Worm (Caenorhabditis elegans) whole organism, L4 larva: ENCODE results near the gene C35D10.1.

ENCODE experiments used
- F49E8.2 ChIP-seq: sonication (generic microtip); optimal IDR thresholded peaks from 2 replicates; lab custom pipeline; 2016; ENCODE audit warnings: missing compliant biosample characterization, mild to moderate bottlenecking, missing genetic modification characterization, borderline replicate concordance
- R02D3.7 ChIP-seq: fragments of 150-350 bp; sonication (generic microtip); optimal IDR thresholded peaks from 3 replicates; lab custom pipeline; 2014; ENCODE audit warnings: missing biosample characterization, missing genetic modification characterization
- T20F7.1 ChIP-seq: fragments of 200-800 bp; sonication (Bioruptor generic); optimal IDR thresholded peaks from 2 replicates; lab custom pipeline; 2018; ENCODE audit warnings: mild to moderate bottlenecking, missing genetic modification characterization, missing compliant biosample characterization
- T26A8.4 ChIP-seq: fragments of 200-800 bp; sonication (Bioruptor generic); IDR thresholded peaks from 2 replicates; pipeline ENCODE4 v1.3.6; 2022; ENCODE audit warnings: missing genetic modification characterization, missing compliant biosample characterization
- Y48G9A.11 ChIP-seq: fragments of 200-800 bp; sonication (Bioruptor generic); IDR thresholded peaks from 2 replicates; pipeline ENCODE4 v1.3.6; 2022; ENCODE audit warnings: missing genetic modification reagents, missing genetic modification characterization, missing compliant biosample characterization
- Y75B8A.6 ChIP-seq: fragments of 200-800 bp; sonication (Bioruptor generic); IDR thresholded peaks from 2 replicates; pipeline ENCODE4 v1.3.6; 2022; ENCODE audit warnings: missing genetic modification reagents, missing genetic modification characterization, missing compliant biosample characterization
- ZK337.2 ChIP-seq: fragments of 200-800 bp; sonication (Bioruptor generic); IDR thresholded peaks from 2 replicates; pipeline ENCODE4 v1.3.6; 2022; ENCODE audit warnings: missing genetic modification reagents, missing genetic modification characterization, missing compliant biosample characterization
- ZK546.5 ChIP-seq, 2 experiments: sonication (generic microtip); optimal IDR thresholded peaks; 2 replicates each; lab custom pipeline; 2017; ENCODE audit warnings: missing biosample characterization in 2 of 2, missing genetic modification characterization in 2 of 2
- aha-1 ChIP-seq: fragments of 150-350 bp; peaks from one replicate; lab custom pipeline; 2014; ENCODE audit warnings: missing biosample characterization, missing genetic modification characterization
- aly-2 ChIP-seq: sonication (generic microtip); optimal IDR thresholded peaks from 2 replicates; lab custom pipeline; 2018; ENCODE audit warnings: missing biosample characterization, missing genetic modification characterization
- ama-1 ChIP-seq: fragments of 150-350 bp; optimal IDR thresholded peaks from 2 replicates; lab custom pipeline; 2014; ENCODE audit warnings: inconsistent platforms, mixed read lengths
- arid-1 ChIP-seq: fragments of 200-800 bp; sonication (Bioruptor generic); conservative IDR thresholded peaks from 2 replicates; pipeline ENCODE4 v1.3.6; 2022; ENCODE audit warnings: missing genetic modification reagents, missing genetic modification characterization, missing compliant biosample characterization
- attf-4 ChIP-seq: sonication (generic microtip); optimal IDR thresholded peaks from 3 replicates; lab custom pipeline; 2017; ENCODE audit warnings: missing biosample characterization, missing genetic modification characterization
- ceh-20 ChIP-seq: fragments of 200-800 bp; sonication (Bioruptor generic); IDR thresholded peaks from 2 replicates; pipeline ENCODE4 v1.3.6; 2022; ENCODE audit warnings: missing genetic modification reagents, missing genetic modification characterization, missing compliant biosample characterization
- cey-2 ChIP-seq: sonication (generic microtip); optimal IDR thresholded peaks from 3 replicates; lab custom pipeline; 2017; ENCODE audit warnings: missing genetic modification characterization, mild to moderate bottlenecking, missing compliant biosample characterization, antibody characterized with exemption, borderline replicate concordance; ENCODE audit not compliant: insufficient read depth
- daf-16 ChIP-seq, 3 experiments: sonication (generic microtip); optimal IDR thresholded peaks; 2 replicates each; lab custom pipeline; 2016 to 2017; ENCODE audit warnings: missing genetic modification characterization in 3 of 3, missing genetic modification reagents in 3 of 3, mild to moderate bottlenecking in 2 of 3, missing compliant biosample characterization in 2 of 3, missing biosample characterization in 1 of 3, moderate library complexity in 1 of 3
- dmd-6 ChIP-seq: fragments of 200-800 bp; sonication (Bioruptor generic); IDR thresholded peaks from 2 replicates; pipeline ENCODE4 v1.3.6; 2022; ENCODE audit warnings: missing genetic modification reagents, missing genetic modification characterization, missing compliant biosample characterization
- dmd-9 ChIP-seq: fragments of 200-800 bp; sonication (Bioruptor generic); IDR thresholded peaks from 2 replicates; pipeline ENCODE4 v1.3.6; 2022; ENCODE audit warnings: missing genetic modification reagents, missing genetic modification characterization, missing compliant biosample characterization
- dpl-1 ChIP-seq: fragments of 150-350 bp; optimal IDR thresholded peaks from 2 replicates; lab custom pipeline; 2014; ENCODE audit warnings: missing biosample characterization, missing genetic modification reagents, missing genetic modification characterization
- dve-1 ChIP-seq: sonication (generic microtip); optimal IDR thresholded peaks from 2 replicates; lab custom pipeline; 2017; ENCODE audit warnings: antibody characterized with exemption, mild to moderate bottlenecking, missing genetic modification characterization, missing compliant biosample characterization; ENCODE audit not compliant: insufficient read depth
- egl-27 ChIP-seq: sonication (generic microtip); optimal IDR thresholded peaks from 3 replicates; lab custom pipeline; 2017; ENCODE audit warnings: missing biosample characterization, missing genetic modification reagents, missing genetic modification characterization
- hif-1 ChIP-seq, 2 experiments: sonication (generic microtip); optimal IDR thresholded peaks; 2 replicates each; lab custom pipeline; 2016 to 2017; ENCODE audit warnings: missing compliant biosample characterization in 2 of 2, missing genetic modification characterization in 2 of 2, missing genetic modification reagents in 2 of 2, missing genotype in 2 of 2, mild to moderate bottlenecking in 1 of 2
- hlh-11 ChIP-seq: fragments of 200-800 bp; sonication (Bioruptor generic); optimal IDR thresholded peaks from 2 replicates; lab custom pipeline; 2018; ENCODE audit warnings: mild to moderate bottlenecking, missing genetic modification characterization, missing compliant biosample characterization
- lin-29 ChIP-seq: fragments of 200-800 bp; sonication (Bioruptor generic); IDR thresholded peaks from 2 replicates; pipeline ENCODE4 v1.3.6; 2022; ENCODE audit warnings: missing genetic modification reagents, missing genetic modification characterization, missing compliant biosample characterization
- lsy-2 ChIP-seq, 2 experiments: fragments of 150-350 bp in 1 of 2; sonication (generic microtip) in 1 of 2; optimal IDR thresholded peaks; 2 replicates each; lab custom pipeline; 2014 to 2017; ENCODE audit warnings: missing biosample characterization in 2 of 2, missing genetic modification characterization in 2 of 2
- madf-5 ChIP-seq, 2 experiments: fragments of 200-800 bp; sonication (Bioruptor generic); IDR thresholded peaks; 2 replicates each; pipeline ENCODE4 v1.3.6; 2022; ENCODE audit warnings: missing compliant biosample characterization in 2 of 2, missing genetic modification characterization in 2 of 2
- mep-1 ChIP-seq: fragments of 150-350 bp; sonication (generic microtip); optimal IDR thresholded peaks from 3 replicates; lab custom pipeline; 2014; ENCODE audit warnings: missing biosample characterization, missing genetic modification characterization
- mes-2 ChIP-seq: sonication (generic microtip); optimal IDR thresholded peaks from 2 replicates; lab custom pipeline; 2016; ENCODE audit warnings: missing genotype, mild to moderate bottlenecking, missing genetic modification characterization, missing compliant biosample characterization; ENCODE audit not compliant: poor library complexity, severe bottlenecking
- nhr-28 ChIP-seq: fragments of 150-350 bp; optimal IDR thresholded peaks from 2 replicates; lab custom pipeline; 2014; ENCODE audit warnings: missing biosample characterization, missing genetic modification characterization
- nhr-77 ChIP-seq: fragments of 150-350 bp; optimal IDR thresholded peaks from 2 replicates; lab custom pipeline; 2014; ENCODE audit warnings: missing biosample characterization, missing genetic modification characterization
- rbr-2 ChIP-seq: sonication (generic microtip); optimal IDR thresholded peaks from 2 replicates; lab custom pipeline; 2016; ENCODE audit warnings: missing genotype, missing genetic modification characterization, missing compliant biosample characterization
- saeg-2 ChIP-seq: fragments of 200-800 bp; sonication (Bioruptor generic); IDR thresholded peaks from 2 replicates; pipeline ENCODE4 v1.3.6; 2022; ENCODE audit warnings: missing genetic modification reagents, missing genetic modification characterization, missing compliant biosample characterization
- snpc-4 ChIP-seq: fragments of 150-350 bp; optimal IDR thresholded peaks from 2 replicates; lab custom pipeline; 2014; ENCODE audit warnings: missing biosample characterization, missing genetic modification characterization
- spr-1 ChIP-seq: sonication (generic microtip); optimal IDR thresholded peaks from 2 replicates; lab custom pipeline; 2016; ENCODE audit warnings: mild to moderate bottlenecking, missing genetic modification characterization, missing compliant biosample characterization
- unc-130 ChIP-seq: sonication (generic microtip); optimal IDR thresholded peaks from 2 replicates; lab custom pipeline; 2016; ENCODE audit warnings: missing genetic modification reagents, missing genetic modification characterization, missing compliant biosample characterization
- unc-62 ChIP-seq, 3 experiments: fragments of 150-350 bp in 1 of 3; sonication (generic microtip); optimal IDR thresholded peaks in 2 of 3; peaks in 1 of 3; 1 replicate in 1 of 3; 2 replicates in 2 of 3; lab custom pipeline; 2014 to 2017; ENCODE audit warnings: missing biosample characterization in 3 of 3, missing genetic modification characterization in 3 of 3, missing genetic modification reagents in 3 of 3, missing genotype in 1 of 3

C35D10.1 gene

DNA sequence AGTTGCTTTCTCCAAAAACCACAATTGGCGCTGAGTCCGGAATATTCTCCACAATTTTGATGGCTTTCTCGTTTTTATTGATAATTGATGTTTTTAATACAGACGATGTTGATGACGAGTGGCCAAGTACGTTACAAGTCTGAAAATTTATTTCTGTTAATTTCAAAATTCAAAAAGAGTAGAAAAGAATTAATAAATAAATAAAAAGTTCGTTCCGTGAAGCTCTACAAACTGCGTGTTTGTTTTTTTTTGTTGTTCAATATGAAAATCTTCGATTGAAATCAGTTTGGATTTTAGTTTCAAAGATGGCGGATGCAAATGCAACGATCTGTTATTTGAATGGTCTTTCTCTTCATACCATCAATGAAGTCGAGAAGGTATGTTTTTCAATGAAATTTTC, 31.4 kb downstream of the C35D10.1 start, which contains the start of gene F26F4.2:
F26F4.2 (plus strand) TSS at position 301 of the 400 bp plus-strand sequence.
- TF ChIP-seq lin-29 (GFP tag; lab: Robert Waterston, UW) (no peak), T20F7.1 (GFP tag; lab: Kevin White, UChicago) (no peak), T26A8.4 (GFP tag; lab: Robert Waterston, UW) (no peak), arid-1 (GFP tag; lab: Robert Waterston, UW) (no peak), ama-1 (lab: Kevin White, UChicago) (no peak), Y75B8A.6 (no peak)

DNA sequence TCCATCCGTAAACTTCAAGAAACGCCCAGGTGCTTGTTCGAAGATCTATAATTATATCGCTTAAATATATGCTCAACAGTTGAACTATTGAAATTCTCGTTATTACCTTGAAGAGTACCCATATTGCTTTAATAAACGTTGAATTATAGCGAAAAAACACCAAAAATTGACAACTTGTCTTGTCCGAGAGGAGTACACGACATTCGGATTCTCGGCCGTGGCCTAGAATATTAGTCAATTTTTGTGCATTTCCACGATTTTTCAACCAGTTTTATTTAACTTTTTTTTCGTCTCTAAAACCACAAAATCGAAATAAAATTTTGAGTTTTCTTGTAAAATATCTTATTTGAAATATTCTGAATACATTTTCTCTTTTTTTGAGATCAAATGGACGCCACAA, 32.8 kb downstream of the C35D10.1 start, which contains the start of the genes F26F4.9 and cee-1:
F26F4.9 (minus strand) TSS at position 205 of the 400 bp plus-strand sequence.
cee-1 (plus strand) TSS at position 383 of the 400 bp plus-strand sequence.
- TF ChIP-seq lin-29 (GFP tag; lab: Robert Waterston, UW) (no peak), ZK337.2 (GFP tag; lab: Robert Waterston, UW) (peak; percentile 73), snpc-4 (no peak), nhr-77 (tag; lab: Kevin White, UChicago) (no peak), daf-16 (GFP tag; optimal IDR thresholded peaks at IDR 0.05; lab: Kevin White, UChicago) (no peak), daf-16 (tag; optimal IDR thresholded peaks at IDR 0.05; lab: Kevin White, UChicago) (peak; percentile 33), aha-1 (tag; lab: Kevin White, UChicago) (peak; percentile 86), dmd-9 (GFP tag; lab: Robert Waterston, UW) (0 out of 2 replicates have a peak, but pooled peaks have one; percentile 37), mep-1 (peak; percentile 38), saeg-2 (GFP tag; lab: Robert Waterston, UW) (no peak), ZK546.5 (tag; optimal IDR thresholded peaks at IDR 0.05; lab: Kevin White, UChicago) (no peak), Y48G9A.11 (GFP tag; lab: Robert Waterston, UW) (0 out of 2 replicates have a peak, but pooled peaks have one; percentile 15), unc-130 (GFP tag; lab: Kevin White, UChicago) (peak; percentile 86), hlh-11 (tag; lab: Kevin White, UChicago) (peak; percentile 3), cey-2 (tag; lab: Kevin White, UChicago) (no peak), attf-4 (tag; lab: Kevin White, UChicago) (no peak), dmd-6 (GFP tag; lab: Robert Waterston, UW) (peak; percentile 19; the same call in 1 of the 2 replicates), hif-1 (tag; optimal IDR thresholded peaks at IDR 0.05; lab: Kevin White, UChicago) (peak in 1 of 2 experiments; percentile 70), dpl-1 (GFP tag; lab: Kevin White, UChicago) (peak; percentile 78), egl-27 (tag; lab: Kevin White, UChicago) (no peak), dve-1 (tag; lab: Kevin White, UChicago) (peak; percentile 44), R02D3.7 (tag; lab: Kevin White, UChicago) (no peak), aly-2 (tag; lab: Kevin White, UChicago) (no peak), lsy-2 (tag; optimal IDR thresholded peaks at IDR 0.05; lab: Kevin White, UChicago) (peak in 1 of 2 experiments; percentile 74), nhr-28 (tag; lab: Kevin White, UChicago) (peak; percentile 8), F49E8.2 (peak; percentile 4), rbr-2 (peak; percentile 32), spr-1 (tag; lab: Kevin White, UChicago) (no peak), mes-2 (peak; percentile 97)

DNA sequence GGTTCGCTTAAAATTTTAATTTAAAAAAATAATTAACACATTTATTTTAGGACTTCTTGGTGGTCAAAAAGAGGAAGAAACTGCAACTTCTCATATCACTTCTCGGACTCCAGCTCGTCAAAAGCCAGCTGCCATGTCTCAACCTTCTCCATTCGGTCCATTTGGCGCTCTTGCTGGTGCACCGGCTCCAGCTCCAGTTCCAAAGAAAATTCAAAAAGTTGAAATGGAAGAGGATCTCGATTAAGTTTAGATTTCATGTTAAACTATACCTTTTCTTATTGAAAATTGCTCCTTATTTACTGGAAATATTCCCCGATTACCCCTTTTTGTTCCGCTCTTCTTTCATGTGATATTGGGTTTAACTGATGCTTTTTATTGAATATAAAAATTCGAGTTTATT, 34.2 kb downstream of the C35D10.1 start:
- no peak for TF ChIP-seq madf-5 (GFP tag; IDR thresholded peaks at IDR 0.05; lab: Robert Waterston, UW)
- peak; percentile 93 for TF ChIP-seq aha-1 (tag; lab: Kevin White, UChicago)

DNA sequence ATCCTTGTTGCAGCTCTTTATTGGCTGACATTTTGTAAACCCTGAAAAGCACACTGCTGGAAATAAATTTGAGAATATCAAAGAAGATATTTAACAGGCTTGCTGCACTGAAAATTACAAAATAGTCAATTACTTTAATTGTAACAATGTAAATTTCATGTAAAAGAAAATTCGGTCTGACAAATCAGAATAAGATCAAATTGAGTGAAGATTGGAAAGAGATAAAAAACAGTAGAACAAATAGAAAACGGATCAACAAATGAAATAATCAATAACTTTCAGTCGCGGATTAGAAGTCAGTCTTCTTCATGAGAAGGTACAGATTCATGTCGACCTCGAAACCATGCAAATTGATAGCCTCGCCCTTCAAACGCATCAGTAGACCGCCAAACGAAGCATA, 37.5 kb downstream of the C35D10.1 start, which contains the start of gene rars-1:
rars-1 (minus strand) TSS at position 101 of the 400 bp plus-strand sequence.
- TF ChIP-seq ceh-20 (GFP tag; lab: Robert Waterston, UW) = no peak
- TF ChIP-seq unc-62 (GFP tag; optimal IDR thresholded peaks at IDR 0.05 in 1 of 2; lab: Kevin White, UChicago) = peak in 1 of 2 experiments; percentile 57
- TF ChIP-seq unc-62 (tag; optimal IDR thresholded peaks at IDR 0.05; lab: Kevin White, UChicago) = no peak
